Worm (Caenorhabditis elegans) whole organism, L1 larva: ENCODE data around the gene ard-1.

Source experiments
- C04F5.9 ChIP-seq: sonication (generic microtip); optimal IDR thresholded peaks from 2 replicates; lab custom pipeline; 2016; ENCODE audit warnings: missing genetic modification characterization, missing compliant biosample characterization
- C16A3.4 ChIP-seq: fragments of 150-350 bp; optimal IDR thresholded peaks from 2 replicates; lab custom pipeline; 2014; ENCODE audit warnings: missing biosample characterization, missing genetic modification characterization
- C34B4.2 ChIP-seq: sonication (generic microtip); optimal IDR thresholded peaks from 2 replicates; lab custom pipeline; 2017; ENCODE audit warnings: mild to moderate bottlenecking, missing genetic modification characterization, missing compliant biosample characterization
- F16B12.6 ChIP-seq: fragments of 150-350 bp; optimal IDR thresholded peaks from 2 replicates; lab custom pipeline; 2014; ENCODE audit warnings: missing biosample characterization, missing genetic modification characterization
- Y116A8C.19 ChIP-seq: sonication (generic microtip); optimal IDR thresholded peaks from 2 replicates; lab custom pipeline; 2016; ENCODE audit warnings: missing compliant biosample characterization, missing genetic modification characterization, borderline replicate concordance
- aha-1 ChIP-seq: fragments of 150-350 bp; optimal IDR thresholded peaks from 2 replicates; lab custom pipeline; 2014; ENCODE audit warnings: missing biosample characterization, missing genetic modification characterization
- alr-1 ChIP-seq: fragments of 200-800 bp; sonication (Bioruptor generic); optimal IDR thresholded peaks from 2 replicates; lab custom pipeline; 2018; ENCODE audit warnings: borderline replicate concordance, mild to moderate bottlenecking, missing genetic modification characterization, missing compliant biosample characterization
- ama-1 ChIP-seq: fragments of 150-350 bp; optimal IDR thresholded peaks from 2 replicates; lab custom pipeline; 2014
- blmp-1 ChIP-seq: fragments of 150-350 bp; optimal IDR thresholded peaks from 2 replicates; lab custom pipeline; 2014; ENCODE audit warnings: missing biosample characterization, missing genetic modification characterization
- ceh-63 ChIP-seq: fragments of 200-800 bp; sonication (Bioruptor generic); optimal IDR thresholded peaks from 2 replicates; lab custom pipeline; 2018; ENCODE audit warnings: mild to moderate bottlenecking, missing genetic modification characterization, missing compliant biosample characterization
- ceh-88 ChIP-seq: fragments of 200-800 bp; sonication (Bioruptor generic); IDR thresholded peaks from 2 replicates; pipeline ENCODE4 v1.3.6; 2022; ENCODE audit warnings: missing genetic modification characterization, missing compliant biosample characterization
- ceh-90 ChIP-seq: sonication (generic microtip); optimal IDR thresholded peaks from 2 replicates; lab custom pipeline; 2016; ENCODE audit warnings: missing genetic modification characterization, missing compliant biosample characterization
- ces-1 ChIP-seq: fragments of 150-350 bp; optimal IDR thresholded peaks from 2 replicates; lab custom pipeline; 2014; ENCODE audit warnings: missing biosample characterization, missing genetic modification reagents, missing genetic modification characterization
- efl-1 ChIP-seq, 4 experiments: fragments of 150-350 bp; optimal IDR thresholded peaks in 3 of 4; peaks in 1 of 4; 1 replicate in 1 of 4; 2 replicates in 3 of 4; lab custom pipeline; 2014; ENCODE audit warnings: missing biosample characterization in 2 of 4, missing genetic modification characterization in 2 of 4, missing genetic modification reagents in 2 of 4
- egl-13 ChIP-seq: sonication (generic microtip); optimal IDR thresholded peaks from 2 replicates; lab custom pipeline; 2016; ENCODE audit warnings: missing genotype, missing genetic modification reagents, missing genetic modification characterization, missing compliant biosample characterization
- egl-27 ChIP-seq, 2 experiments: fragments of 150-350 bp in 1 of 2; sonication (generic microtip); optimal IDR thresholded peaks; 3 replicates each; lab custom pipeline; 2017 to 2018; ENCODE audit warnings: missing biosample characterization in 2 of 2, missing genetic modification characterization in 2 of 2, missing genetic modification reagents in 2 of 2
- elt-3 ChIP-seq, 6 experiments: fragments of 150-350 bp in 1 of 6; sonication (generic microtip); optimal IDR thresholded peaks; 2 replicates each; lab custom pipeline; 2017 to 2018; ENCODE audit warnings: missing biosample characterization in 6 of 6, missing genetic modification characterization in 6 of 6, inconsistent platforms in 1 of 6
- ets-5 ChIP-seq: fragments of 200-800 bp; sonication (Bioruptor generic); IDR thresholded peaks from 2 replicates; pipeline ENCODE4 v1.3.6; 2022; ENCODE audit warnings: missing genetic modification characterization, missing compliant biosample characterization
- fkh-10 ChIP-seq: sonication (generic microtip); optimal IDR thresholded peaks from 2 replicates; lab custom pipeline; 2017; ENCODE audit warnings: missing biosample characterization, missing genetic modification reagents, missing genetic modification characterization
- grh-1 ChIP-seq: fragments of 200-800 bp; sonication (Bioruptor generic); IDR thresholded peaks from 2 replicates; pipeline ENCODE4 v1.3.6; 2022; ENCODE audit warnings: missing genetic modification reagents, missing genetic modification characterization, missing compliant biosample characterization
- hlh-17 ChIP-seq: fragments of 200-800 bp; sonication (Bioruptor generic); optimal IDR thresholded peaks from 2 replicates; lab custom pipeline; 2018; ENCODE audit warnings: missing genetic modification characterization, mild to moderate bottlenecking, missing compliant biosample characterization, moderate library complexity, borderline replicate concordance
- hlh-4 ChIP-seq: sonication (generic microtip); optimal IDR thresholded peaks from 2 replicates; lab custom pipeline; 2016; ENCODE audit warnings: mild to moderate bottlenecking, missing genetic modification characterization, missing compliant biosample characterization
- hpl-2 ChIP-seq: fragments of 150-350 bp; optimal IDR thresholded peaks from 2 replicates; lab custom pipeline; 2014; ENCODE audit warnings: missing biosample characterization, missing genetic modification reagents, missing genetic modification characterization
- lin-13 ChIP-seq: fragments of 150-350 bp; optimal IDR thresholded peaks from 2 replicates; lab custom pipeline; 2014; ENCODE audit warnings: missing biosample characterization, missing genetic modification reagents, missing genetic modification characterization
- lin-15B ChIP-seq: fragments of 150-350 bp; sonication (generic microtip); optimal IDR thresholded peaks from 3 replicates; lab custom pipeline; 2014; ENCODE audit warnings: missing biosample characterization, missing genetic modification characterization
- lin-35 ChIP-seq, 2 experiments: fragments of 150-350 bp; optimal IDR thresholded peaks; 2 replicates each; lab custom pipeline; 2014; ENCODE audit warnings: missing biosample characterization in 2 of 2, missing genetic modification characterization in 2 of 2, missing genetic modification reagents in 2 of 2
- lin-39 ChIP-seq: fragments of 150-350 bp; optimal IDR thresholded peaks from 2 replicates; lab custom pipeline; 2014; ENCODE audit warnings: missing biosample characterization, missing genetic modification reagents, missing genetic modification characterization
- lsy-2 ChIP-seq, 2 experiments: fragments of 150-350 bp; optimal IDR thresholded peaks; 2 replicates each; lab custom pipeline; 2014; ENCODE audit warnings: missing biosample characterization in 2 of 2, missing genetic modification characterization in 2 of 2
- mef-2 ChIP-seq: fragments of 150-350 bp; optimal IDR thresholded peaks from 2 replicates; lab custom pipeline; 2014; ENCODE audit warnings: missing biosample characterization, missing genetic modification characterization
- mep-1 ChIP-seq: fragments of 150-350 bp; optimal IDR thresholded peaks from 2 replicates; lab custom pipeline; 2014; ENCODE audit warnings: missing biosample characterization, missing genetic modification characterization
- nhr-19 ChIP-seq: fragments of 200-800 bp; sonication (Bioruptor generic); conservative IDR thresholded peaks from 2 replicates; pipeline ENCODE4 v1.3.6; 2022; ENCODE audit warnings: missing genetic modification characterization, missing compliant biosample characterization
- nhr-20 ChIP-seq: sonication (generic microtip); optimal IDR thresholded peaks from 2 replicates; lab custom pipeline; 2016; ENCODE audit warnings: mild to moderate bottlenecking, missing genetic modification characterization, missing compliant biosample characterization
- nhr-47 ChIP-seq: sonication (generic microtip); optimal IDR thresholded peaks from 2 replicates; lab custom pipeline; 2016; ENCODE audit warnings: mild to moderate bottlenecking, missing genetic modification characterization, moderate library complexity, missing compliant biosample characterization
- nhr-71 ChIP-seq: sonication (generic microtip); optimal IDR thresholded peaks from 2 replicates; lab custom pipeline; 2016; ENCODE audit warnings: mild to moderate bottlenecking, missing genetic modification characterization, moderate library complexity, missing compliant biosample characterization
- nhr-85 ChIP-seq: sonication (generic microtip); peaks from one replicate; lab custom pipeline; 2016; ENCODE audit warnings: missing genetic modification characterization, inconsistent platforms, missing compliant biosample characterization
- nhr-90 ChIP-seq: sonication (generic microtip); optimal IDR thresholded peaks from 2 replicates; lab custom pipeline; 2016; ENCODE audit warnings: mild to moderate bottlenecking, missing genetic modification characterization, missing compliant biosample characterization; ENCODE audit not compliant: poor library complexity
- pag-3 ChIP-seq: sonication (generic microtip); optimal IDR thresholded peaks from 2 replicates; lab custom pipeline; 2017; ENCODE audit warnings: missing genetic modification characterization, mild to moderate bottlenecking, missing compliant biosample characterization, antibody characterized with exemption, borderline replicate concordance; ENCODE audit not compliant: insufficient read depth
- pqm-1 ChIP-seq: sonication (generic microtip); optimal IDR thresholded peaks from 3 replicates; lab custom pipeline; 2017; ENCODE audit warnings: missing biosample characterization, missing genetic modification characterization
- rnt-1 ChIP-seq: sonication (generic microtip); optimal IDR thresholded peaks from 2 replicates; lab custom pipeline; 2016; ENCODE audit warnings: mild to moderate bottlenecking, missing genetic modification characterization, moderate library complexity, missing compliant biosample characterization
- skn-1 ChIP-seq: fragments of 150-350 bp; optimal IDR thresholded peaks from 2 replicates; lab custom pipeline; 2014; ENCODE audit warnings: missing biosample characterization, missing genetic modification characterization
- snpc-4 ChIP-seq: fragments of 150-350 bp; optimal IDR thresholded peaks from 2 replicates; lab custom pipeline; 2014; ENCODE audit warnings: missing biosample characterization, missing genetic modification characterization
- snu-23 ChIP-seq: sonication (generic microtip); optimal IDR thresholded peaks from 2 replicates; lab custom pipeline; 2016; ENCODE audit warnings: missing genetic modification characterization, missing compliant biosample characterization
- sox-4 ChIP-seq: sonication (generic microtip); optimal IDR thresholded peaks from 2 replicates; lab custom pipeline; 2016; ENCODE audit warnings: missing genetic modification characterization, missing compliant biosample characterization
- sup-37 ChIP-seq: fragments of 200-800 bp; sonication (Bioruptor generic); optimal IDR thresholded peaks from 2 replicates; lab custom pipeline; 2018; ENCODE audit warnings: mild to moderate bottlenecking, missing genetic modification characterization, missing compliant biosample characterization
- swsn-7 ChIP-seq: sonication (generic microtip); optimal IDR thresholded peaks from 2 replicates; lab custom pipeline; 2016; ENCODE audit warnings: missing genetic modification characterization, missing compliant biosample characterization
- tbx-2 ChIP-seq: sonication (generic microtip); optimal IDR thresholded peaks from 2 replicates; lab custom pipeline; 2016; ENCODE audit warnings: missing genetic modification characterization, missing compliant biosample characterization
- unc-130 ChIP-seq: fragments of 150-350 bp; optimal IDR thresholded peaks from 2 replicates; lab custom pipeline; 2017; ENCODE audit warnings: missing biosample characterization, missing genetic modification characterization, inconsistent platforms
- unc-98 ChIP-seq: fragments of 200-800 bp; sonication (Bioruptor generic); IDR thresholded peaks from 2 replicates; pipeline ENCODE4 v1.3.6; 2022; ENCODE audit warnings: missing genetic modification characterization, missing compliant biosample characterization
- xbp-1 ChIP-seq: sonication (generic microtip); optimal IDR thresholded peaks from 2 replicates; lab custom pipeline; 2016; ENCODE audit warnings: missing genetic modification characterization, missing compliant biosample characterization
- ztf-11 ChIP-seq, 2 experiments: sonication (generic microtip); optimal IDR thresholded peaks; 2 replicates each; lab custom pipeline; 2016 to 2017; ENCODE audit warnings: missing genetic modification characterization in 2 of 2, missing biosample characterization in 1 of 2, missing compliant biosample characterization in 1 of 2
- ztf-4 ChIP-seq: fragments of 150-350 bp; optimal IDR thresholded peaks from 2 replicates; lab custom pipeline; 2014; ENCODE audit warnings: missing biosample characterization, missing genetic modification characterization

The ard-1 gene

DNA sequence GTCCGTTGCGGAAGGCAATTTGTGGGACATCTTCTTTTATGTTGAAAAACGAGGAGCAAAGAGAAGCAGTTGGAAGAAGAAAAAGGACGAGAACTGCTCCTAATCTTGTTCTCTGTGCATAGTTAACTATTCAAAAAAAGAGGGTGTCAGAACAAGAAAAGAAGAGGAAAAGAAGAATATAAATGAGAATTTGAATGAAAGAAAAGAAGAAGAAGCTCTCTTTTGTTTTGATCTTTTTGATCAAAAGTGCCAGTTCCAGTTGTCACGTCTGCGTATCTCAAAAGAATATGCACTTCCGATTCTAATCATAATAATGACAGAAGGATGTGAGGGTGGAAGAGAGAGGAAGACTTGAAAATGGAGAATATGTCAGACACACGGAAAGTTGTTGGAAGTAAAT lies 36.1 kb upstream of the ard-1 start, which contains the start of gene M7.8 (continued):
- TF ChIP-seq hlh-4 (tag; lab: Kevin White, UChicago) = no peak
- TF ChIP-seq rnt-1 (tag; lab: Kevin White, UChicago) = no peak
- no peak for TF ChIP-seq nhr-20 (tag; lab: Kevin White, UChicago)
- TF ChIP-seq nhr-19 (GFP tag; lab: Robert Waterston, UW) = no peak
- no peak for TF ChIP-seq pqm-1
- peak; percentile 78 for TF ChIP-seq fkh-10
- TF ChIP-seq nhr-47 = peak; percentile 18
- TF ChIP-seq sox-4 (tag; lab: Kevin White, UChicago) = no peak
- no peak for TF ChIP-seq egl-27 (tag; optimal IDR thresholded peaks at IDR 0.05; lab: Kevin White, UChicago)
- TF ChIP-seq ama-1 = no peak
- TF ChIP-seq, all 84 proteins: peak for 5

ce11 chrIV:11097795-11098194 lies 33.3 kb upstream of the ard-1 start, which contains the start of gene M7.12:
Gene M7.12, minus strand, starts transcription at chrIV:11097982.
- TF ChIP-seq nhr-85 (no peak), alr-1 (no peak), lin-13 (GFP tag; lab: Kevin White, UChicago) (no peak), rnt-1 (tag; lab: Kevin White, UChicago) (peak; percentile 41), mef-2 (tag; lab: Kevin White, UChicago) (no peak), C34B4.2 (no peak), nhr-90 (tag; lab: Kevin White, UChicago) (no peak), pag-3 (tag; lab: Kevin White, UChicago) (no peak), skn-1 (tag; lab: Kevin White, UChicago) (no peak), grh-1 (no peak), ztf-4 (no peak), snu-23 (GFP tag; lab: Kevin White, UChicago) (peak; percentile 37), ceh-90 (tag; lab: Kevin White, UChicago) (no peak), ztf-11 (tag; optimal IDR thresholded peaks at IDR 0.05; lab: Kevin White, UChicago) (no peak), C16A3.4 (tag; lab: Kevin White, UChicago) (no peak), unc-130 (tag; lab: Kevin White, UChicago) (no peak), ces-1 (GFP tag; lab: Kevin White, UChicago) (no peak), unc-98 (GFP tag; lab: Robert Waterston, UW) (no peak), xbp-1 (tag; lab: Kevin White, UChicago) (peak; percentile 1), ceh-88 (GFP tag; lab: Robert Waterston, UW) (no peak), C04F5.9 (no peak), egl-27 (tag; optimal IDR thresholded peaks at IDR 0.05; lab: Kevin White, UChicago) (no peak), hlh-4 (tag; lab: Kevin White, UChicago) (no peak), ets-5 (GFP tag; lab: Robert Waterston, UW) (no peak), hlh-17 (no peak), nhr-20 (tag; lab: Kevin White, UChicago) (peak; percentile 47), aha-1 (no peak), tbx-2 (no peak), lsy-2 (tag; optimal IDR thresholded peaks at IDR 0.05; lab: Kevin White, UChicago) (peak in 1 of 2 experiments; percentile 12), ceh-63 (GFP tag; lab: Kevin White, UChicago) (no peak), blmp-1 (no peak), hpl-2 (GFP tag; lab: Kevin White, UChicago) (no peak), F16B12.6 (tag; lab: Kevin White, UChicago) (no peak), Y116A8C.19 (tag; lab: Kevin White, UChicago) (no peak), egl-13 (tag; lab: Kevin White, UChicago) (no peak), lin-15B (tag; lab: Kevin White, UChicago) (no peak), efl-1 (optimal IDR thresholded peaks at IDR 0.05; lab: Kevin White, UChicago) (no peak), efl-1 (GFP tag; optimal IDR thresholded peaks at IDR 0.05 in 1 of 2; lab: Kevin White, UChicago) (no peak), nhr-71 (tag; lab: Kevin White, UChicago) (peak; percentile 69), swsn-7 (tag; lab: Kevin White, UChicago) (peak; percentile 20), snpc-4 (tag; lab: Kevin White, UChicago) (no peak), mep-1 (tag; lab: Kevin White, UChicago) (peak; percentile 10), lin-35 (GFP tag; optimal IDR thresholded peaks at IDR 0.05; lab: Kevin White, UChicago) (no peak), elt-3 (tag; optimal IDR thresholded peaks at IDR 0.05; lab: Kevin White, UChicago) (no peak), lin-39 (tag; lab: Kevin White, UChicago) (no peak), sup-37 (GFP tag; lab: Kevin White, UChicago) (no peak), pqm-1 (no peak)
